Worm (Caenorhabditis elegans): ENCODE data around the gene mrp-6.

ce11 chrX:4163391-4163790, 23.2 kb downstream of the mrp-6 start, which contains the start of gene ZK470.1:
- TF ChIP-seq drap-1 (GFP tag; optimal IDR thresholded peaks at IDR 0.05) (no peak), lsy-2 (tag; optimal IDR thresholded peaks at IDR 0.05) (no peak), ztf-11 (tag; optimal IDR thresholded peaks at IDR 0.05) (no peak), snpc-4 (tag; optimal IDR thresholded peaks at IDR 0.05) (no peak), unc-39 (tag; optimal IDR thresholded peaks at IDR 0.05) (no peak), ceh-39 (tag; optimal IDR thresholded peaks at IDR 0.05) (no peak), mep-1 (tag; optimal IDR thresholded peaks at IDR 0.05) (no peak), zip-8 (tag; optimal IDR thresholded peaks at IDR 0.05) (no peak), ces-1 (GFP tag; optimal IDR thresholded peaks at IDR 0.05) (peak; percentile 47), flh-1 (GFP tag; optimal IDR thresholded peaks at IDR 0.05) (no peak), pha-4 (tag; optimal IDR thresholded peaks at IDR 0.05) (no peak)
